Fruit fly (Drosophila melanogaster): Measurements from ENCODE around the gene CG7091.

dm6 chr3R:12995047-12995446, 17.2 kb downstream of the CG7091 start, which contains the start of gene yellow-f2:
- TF ChIP-seq CG1620 (GFP tag; optimal IDR thresholded peaks at IDR 0.05) (no peak), ovo (GFP tag; optimal IDR thresholded peaks at IDR 0.05) (no peak), CG5204 (GFP tag; optimal IDR thresholded peaks at IDR 0.05) (no peak), CG33017 (tag; optimal IDR thresholded peaks at IDR 0.05) (no peak), CG7101 (tag; optimal IDR thresholded peaks at IDR 0.05) (no peak), bab1 (GFP tag; optimal IDR thresholded peaks at IDR 0.05) (no peak), pad (GFP tag; optimal IDR thresholded peaks at IDR 0.05) (no peak), tj (GFP tag; optimal IDR thresholded peaks at IDR 0.05) (no peak)

All from whole organism, adult.